Fruit fly (Drosophila melanogaster) whole organism, embryonic: ENCODE results near the gene CG31627.
A peak's percentile ranks its signal among the peaks of the same experiment; 100 is the strongest.

Experiments used
- CG10267 ChIP-seq: fragments of 200-800 bp; sonication (Bioruptor generic); optimal IDR thresholded peaks from 2 replicates; lab custom pipeline; 2018; ENCODE audit warnings: missing biosample characterization, mild to moderate bottlenecking, missing genetic modification characterization, moderate library complexity
- CG10431 ChIP-seq: fragments of 200-800 bp; sonication (Bioruptor generic); optimal IDR thresholded peaks from 3 replicates; lab custom pipeline; 2018; ENCODE audit warnings: missing biosample characterization, mild to moderate bottlenecking, missing genetic modification characterization
- CG11723 ChIP-seq: fragments of 200-800 bp; sonication (Bioruptor generic); optimal IDR thresholded peaks from 2 replicates; lab custom pipeline; 2017; ENCODE audit warnings: missing biosample characterization, mild to moderate bottlenecking, missing genetic modification characterization
- CG12104 ChIP-seq: fragments of 200-800 bp; sonication (Bioruptor generic); optimal IDR thresholded peaks from 3 replicates; lab custom pipeline; 2016; ENCODE audit warnings: missing biosample characterization, missing genetic modification characterization
- CG15011 ChIP-seq: fragments of 200-800 bp; sonication (Bioruptor generic); optimal IDR thresholded peaks from 3 replicates; lab custom pipeline; 2018; ENCODE audit warnings: missing biosample characterization, mild to moderate bottlenecking, missing genetic modification characterization
- CG1529 ChIP-seq: fragments of 200-800 bp; sonication (Bioruptor generic); optimal IDR thresholded peaks from 3 replicates; lab custom pipeline; 2018; ENCODE audit warnings: missing biosample characterization, missing genetic modification characterization
- CG15479 ChIP-seq: fragments of 200-800 bp; sonication (Bioruptor generic); optimal IDR thresholded peaks from 3 replicates; lab custom pipeline; 2019; ENCODE audit warnings: missing biosample characterization, mild to moderate bottlenecking, missing genetic modification characterization, moderate library complexity
- CG15601 ChIP-seq: fragments of 200-800 bp; sonication (Bioruptor generic); optimal IDR thresholded peaks from 3 replicates; lab custom pipeline; 2019; ENCODE audit warnings: missing biosample characterization, mild to moderate bottlenecking, missing genetic modification characterization, moderate library complexity
- CG16813 ChIP-seq: fragments of 200-800 bp; sonication (Bioruptor generic); IDR thresholded peaks from 3 replicates; pipeline ENCODE4 v1.3.6; 2022; ENCODE audit warnings: missing biosample characterization, missing genetic modification characterization; ENCODE audit not compliant: partially characterized antibody
- CG17612 ChIP-seq: fragments of 200-800 bp; sonication (Bioruptor generic); IDR thresholded peaks from 2 replicates; pipeline ENCODE4 v1.3.6; 2022; ENCODE audit warnings: missing biosample characterization, missing genetic modification characterization
- CG17912 ChIP-seq: fragments of 200-800 bp; sonication (Bioruptor generic); optimal IDR thresholded peaks from 2 replicates; lab custom pipeline; 2018; ENCODE audit warnings: missing biosample characterization, mild to moderate bottlenecking, missing genetic modification characterization
- CG18619 ChIP-seq: fragments of 200-800 bp; sonication (Bioruptor generic); optimal IDR thresholded peaks from 3 replicates; lab custom pipeline; 2017; ENCODE audit warnings: missing biosample characterization, mild to moderate bottlenecking, missing genetic modification characterization
- CG2116 ChIP-seq: fragments of 200-800 bp; sonication (Bioruptor generic); optimal IDR thresholded peaks from 3 replicates; lab custom pipeline; 2018; ENCODE audit warnings: missing biosample characterization, mild to moderate bottlenecking, missing genetic modification characterization
- CG2202 ChIP-seq: fragments of 200-800 bp; sonication (Bioruptor generic); optimal IDR thresholded peaks from 2 replicates; lab custom pipeline; 2018; ENCODE audit warnings: missing biosample characterization, mild to moderate bottlenecking, missing genetic modification characterization
- CG2712 ChIP-seq: fragments of 200-800 bp; optimal IDR thresholded peaks from 3 replicates; lab custom pipeline; 2019; ENCODE audit warnings: missing biosample characterization, mild to moderate bottlenecking, missing genetic modification characterization, moderate library complexity
- CG30403 ChIP-seq: fragments of 200-800 bp; sonication (Bioruptor generic); optimal IDR thresholded peaks from 3 replicates; lab custom pipeline; 2016; ENCODE audit warnings: missing biosample characterization, missing genetic modification characterization
- CG30431 ChIP-seq: fragments of 200-800 bp; sonication (Bioruptor generic); optimal IDR thresholded peaks from 2 replicates; lab custom pipeline; 2017; ENCODE audit warnings: missing biosample characterization, missing genetic modification characterization
- CG3163 ChIP-seq: fragments of 200-800 bp; sonication (Bioruptor generic); optimal IDR thresholded peaks from 3 replicates; lab custom pipeline; 2016; ENCODE audit warnings: missing biosample characterization, missing genetic modification characterization
- CG4360 ChIP-seq: fragments of 200-800 bp; sonication (Bioruptor generic); IDR thresholded peaks from 2 replicates; pipeline ENCODE4 v1.3.6; 2022; ENCODE audit warnings: missing biosample characterization, missing genetic modification characterization
- CG4617 ChIP-seq: fragments of 200-800 bp; sonication (Bioruptor generic); optimal IDR thresholded peaks from 3 replicates; lab custom pipeline; 2016; ENCODE audit warnings: missing biosample characterization, missing genetic modification characterization, borderline replicate concordance
- CG6654 ChIP-seq: fragments of 200-800 bp; sonication (Bioruptor generic); optimal IDR thresholded peaks from 2 replicates; lab custom pipeline; 2017; ENCODE audit warnings: missing biosample characterization, mild to moderate bottlenecking, missing genetic modification characterization
- CG6765 ChIP-seq: fragments of 200-800 bp; sonication (Bioruptor generic); optimal IDR thresholded peaks from 3 replicates; lab custom pipeline; 2017; ENCODE audit warnings: missing biosample characterization, mild to moderate bottlenecking, missing genetic modification characterization
- CG6791 ChIP-seq: fragments of 200-800 bp; sonication (Bioruptor generic); IDR thresholded peaks from 3 replicates; pipeline ENCODE4 v1.3.6; 2022; ENCODE audit warnings: missing biosample characterization, missing genetic modification characterization; ENCODE audit not compliant: partially characterized antibody
- CG6813 ChIP-seq: fragments of 200-800 bp; sonication (Bioruptor generic); optimal IDR thresholded peaks from 2 replicates; lab custom pipeline; 2017; ENCODE audit warnings: missing biosample characterization, missing genetic modification characterization, mild to moderate bottlenecking, moderate library complexity, missing genetic modification reagents
- CG7357 ChIP-seq: fragments of 200-800 bp; sonication (Bioruptor generic); IDR thresholded peaks from 3 replicates; pipeline ENCODE4 v1.3.6; 2022; ENCODE audit warnings: missing biosample characterization, missing genetic modification characterization
- CG7928 ChIP-seq: fragments of 200-800 bp; sonication (Bioruptor generic); optimal IDR thresholded peaks from 2 replicates; lab custom pipeline; 2017; ENCODE audit warnings: missing biosample characterization, mild to moderate bottlenecking, missing genetic modification characterization
- CHES-1-like ChIP-seq: fragments of 200-800 bp; sonication (Bioruptor generic); optimal IDR thresholded peaks from 2 replicates; lab custom pipeline; 2016; ENCODE audit warnings: missing biosample characterization, missing genetic modification characterization
- Camta ChIP-seq: fragments of 200-800 bp; sonication (Bioruptor generic); optimal IDR thresholded peaks from 2 replicates; lab custom pipeline; 2016; ENCODE audit warnings: missing biosample characterization, missing genetic modification characterization
- D19B ChIP-seq: fragments of 200-800 bp; sonication (Bioruptor generic); optimal IDR thresholded peaks from 2 replicates; lab custom pipeline; 2017; ENCODE audit warnings: missing biosample characterization, mild to moderate bottlenecking, missing genetic modification characterization
- Drgx ChIP-seq: fragments of 200-800 bp; sonication (Bioruptor generic); IDR thresholded peaks from 2 replicates; pipeline ENCODE4 v1.3.6; 2022; ENCODE audit warnings: missing biosample characterization, missing genetic modification characterization
- ERR ChIP-seq: fragments of 200-800 bp; sonication (Bioruptor generic); optimal IDR thresholded peaks from 2 replicates; lab custom pipeline; 2016; ENCODE audit warnings: missing biosample characterization, missing genetic modification characterization
- HLH54F ChIP-seq: fragments of 200-800 bp; sonication (Bioruptor generic); optimal IDR thresholded peaks from 3 replicates; lab custom pipeline; 2016; ENCODE audit warnings: missing biosample characterization, missing genetic modification characterization
- NC2β ChIP-seq: fragments of 200-800 bp; sonication (Bioruptor generic); optimal IDR thresholded peaks from 2 replicates; lab custom pipeline; 2016; ENCODE audit warnings: missing biosample characterization, missing genetic modification characterization
- Nf-YB ChIP-seq: fragments of 200-800 bp; sonication (Bioruptor generic); optimal IDR thresholded peaks from 3 replicates; lab custom pipeline; 2019; ENCODE audit warnings: missing biosample characterization, mild to moderate bottlenecking, missing genetic modification characterization, moderate library complexity
- Optix ChIP-seq: fragments of 200-800 bp; sonication (Bioruptor generic); IDR thresholded peaks from 3 replicates; pipeline ENCODE4 v1.3.6; 2022; ENCODE audit warnings: missing biosample characterization, missing genetic modification characterization
- Xrp1 ChIP-seq: fragments of 200-800 bp; sonication (Bioruptor generic); IDR thresholded peaks from 2 replicates; pipeline ENCODE4 v1.3.6; 2022; ENCODE audit warnings: missing biosample characterization, missing genetic modification characterization
- amos ChIP-seq: fragments of 200-800 bp; sonication (Bioruptor generic); IDR thresholded peaks from 2 replicates; pipeline ENCODE4 v1.3.6; 2022; ENCODE audit warnings: missing biosample characterization, missing genetic modification characterization; ENCODE audit not compliant: partially characterized antibody
- ap ChIP-seq: fragments of 200-800 bp; sonication (Bioruptor generic); IDR thresholded peaks from 2 replicates; pipeline ENCODE4 v1.3.6; 2022; ENCODE audit warnings: missing biosample characterization, missing genetic modification characterization
- ase ChIP-seq: fragments of 200-800 bp; sonication (Bioruptor generic); IDR thresholded peaks from 3 replicates; pipeline ENCODE4 v1.3.6; 2022; ENCODE audit warnings: missing biosample characterization, missing genetic modification characterization
- gcm2 ChIP-seq: fragments of 200-800 bp; sonication (Bioruptor generic); optimal IDR thresholded peaks from 2 replicates; lab custom pipeline; 2016; ENCODE audit warnings: missing biosample characterization, missing genetic modification characterization
- lilli ChIP-seq: fragments of 200-800 bp; sonication (Bioruptor generic); optimal IDR thresholded peaks from 3 replicates; lab custom pipeline; 2016; ENCODE audit warnings: missing biosample characterization, missing genetic modification characterization
- lola ChIP-seq, 3 experiments: fragments of >200 bp in 2 of 3; fragments of 200-800 bp in 1 of 3; sonication (Bioruptor generic) in 1 of 3; optimal IDR thresholded peaks; 2 replicates each; lab custom pipeline; 2017 to 2019; ENCODE audit warnings: missing biosample characterization in 3 of 3, missing genetic modification characterization in 3 of 3, mild to moderate bottlenecking in 1 of 3, moderate library complexity in 1 of 3
- pum ChIP-seq: fragments of 200-800 bp; sonication (Bioruptor generic); optimal IDR thresholded peaks from 2 replicates; lab custom pipeline; 2016; ENCODE audit warnings: missing biosample characterization, missing genetic modification characterization
- run ChIP-seq: fragments of 200-800 bp; sonication (Bioruptor generic); optimal IDR thresholded peaks from 3 replicates; lab custom pipeline; 2018; ENCODE audit warnings: missing biosample characterization, mild to moderate bottlenecking, missing genetic modification characterization
- sc ChIP-seq, 3 experiments: fragments of >200 bp in 2 of 3; fragments of 200-800 bp in 1 of 3; sonication (Bioruptor generic) in 1 of 3; optimal IDR thresholded peaks; 2 replicates in 2 of 3; 3 replicates in 1 of 3; lab custom pipeline; 2017; ENCODE audit warnings: mild to moderate bottlenecking in 1 of 3, missing biosample characterization in 1 of 3, missing genetic modification characterization in 1 of 3, missing genetic modification reagents in 1 of 3
- seq ChIP-seq: fragments of 200-800 bp; sonication (Bioruptor generic); IDR thresholded peaks from 2 replicates; pipeline ENCODE4 v1.3.6; 2022; ENCODE audit warnings: missing biosample characterization, missing genetic modification characterization
- shn ChIP-seq: fragments of 200-800 bp; sonication (Bioruptor generic); optimal IDR thresholded peaks from 3 replicates; lab custom pipeline; 2016; ENCODE audit warnings: missing biosample characterization, missing genetic modification characterization
- sqz ChIP-seq: fragments of 200-800 bp; sonication (Bioruptor generic); optimal IDR thresholded peaks from 3 replicates; lab custom pipeline; 2018; ENCODE audit warnings: missing biosample characterization, mild to moderate bottlenecking, missing genetic modification characterization
- vvl ChIP-seq: fragments of 200-800 bp; sonication (Bioruptor generic); IDR thresholded peaks from 2 replicates; pipeline ENCODE4 v1.3.6; 2022; ENCODE audit warnings: missing biosample characterization, missing genetic modification characterization
- z ChIP-seq: fragments of 200-800 bp; sonication (Bioruptor generic); IDR thresholded peaks from 3 replicates; pipeline ENCODE4 v1.3.6; 2022; ENCODE audit warnings: missing biosample characterization, missing genetic modification characterization

The CG31627 gene

DNA sequence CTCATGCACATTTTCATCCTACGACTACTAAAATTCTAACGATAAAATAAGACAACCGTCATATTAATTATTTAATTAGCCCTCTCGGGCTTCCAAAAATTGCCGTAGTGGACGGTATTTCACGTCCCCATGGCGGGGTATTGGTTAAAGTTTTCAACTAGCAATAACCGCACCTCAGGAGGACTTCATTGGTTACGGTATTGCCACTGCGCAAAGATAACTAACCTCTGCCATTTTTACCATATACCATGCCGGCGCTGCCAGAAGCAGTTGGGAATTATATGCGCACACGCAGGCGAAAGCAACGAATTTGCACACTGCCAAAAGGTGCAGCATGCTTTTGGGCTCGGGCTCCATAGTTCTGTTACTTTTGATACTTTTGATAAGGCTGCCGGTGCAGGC is 41.9 kb downstream of the CG31627 start (continued):
- no peak for TF ChIP-seq sqz
- no peak for TF ChIP-seq ap (GFP tag; lab: Robert Waterston, UW)
- TF ChIP-seq CG6765, result no peak
- TF ChIP-seq CG7357, result no peak
- TF ChIP-seq CG15479 (GFP tag; lab: Kevin White, UChicago), result peak; percentile 21
- peak; percentile 32; the same call in 1 of the 3 replicates for TF ChIP-seq CG16813 (GFP tag; lab: Robert Waterston, UW)
- 0 out of 3 replicates have a peak, but pooled peaks have one; percentile 15 for TF ChIP-seq Optix (GFP tag; lab: Robert Waterston, UW)
- TF ChIP-seq CG2116 (GFP tag; lab: Kevin White, UChicago), result no peak
- TF ChIP-seq CG17612, result no peak
- TF ChIP-seq Drgx, result no peak
- peak; percentile 56 for TF ChIP-seq NC2β (GFP tag; lab: Kevin White, UChicago)
- TF ChIP-seq CG4617 (GFP tag; lab: Kevin White, UChicago), result no peak
- no peak for TF ChIP-seq CG10267 (tag; lab: Kevin White, UChicago)
- TF ChIP-seq run, result no peak
- TF ChIP-seq seq (GFP tag; lab: Robert Waterston, UW), result no peak
- TF ChIP-seq ERR (GFP tag; lab: Kevin White, UChicago), result peak; percentile 24
- TF ChIP-seq CG12104 (GFP tag; lab: Kevin White, UChicago), result no peak
- peak; percentile 67; the same call in 2 of the 3 replicates for TF ChIP-seq CG6791 (GFP tag; lab: Robert Waterston, UW)
- TF ChIP-seq CG10431 (GFP tag; lab: Kevin White, UChicago), result peak; percentile 22
- TF ChIP-seq lilli (GFP tag; lab: Kevin White, UChicago), result peak; percentile 81
- TF ChIP-seq shn (GFP tag; lab: Kevin White, UChicago), result no peak
- no peak for TF ChIP-seq CG2202
- TF ChIP-seq CG15601 (tag; lab: Kevin White, UChicago), result peak; percentile 19
- peak in 1 of 3 experiments; percentile 3 for TF ChIP-seq lola (GFP tag; optimal IDR thresholded peaks at IDR 0.05; lab: Kevin White, UChicago)
- peak; percentile 11 for TF ChIP-seq CG30403 (GFP tag; lab: Kevin White, UChicago)
- TF ChIP-seq CG30431 (GFP tag; lab: Kevin White, UChicago), result no peak
- TF ChIP-seq gcm2, result no peak
- no peak for TF ChIP-seq CG15011 (GFP tag; lab: Kevin White, UChicago)
- no peak for TF ChIP-seq CG11723 (GFP tag; lab: Kevin White, UChicago)
- no peak for TF ChIP-seq CG18619 (GFP tag; lab: Kevin White, UChicago)
- TF ChIP-seq CG6813 (GFP tag; lab: Kevin White, UChicago), result no peak
- peak; percentile 13 for TF ChIP-seq pum (GFP tag; lab: Kevin White, UChicago)
- TF ChIP-seq CHES-1-like (GFP tag; lab: Kevin White, UChicago), result peak; percentile 40
- TF ChIP-seq amos (GFP tag; lab: Robert Waterston, UW), result peak; percentile 53; the same call in 1 of the 2 replicates
- TF ChIP-seq HLH54F (GFP tag; lab: Kevin White, UChicago), result peak; percentile 60
- TF ChIP-seq CG1529, result peak; percentile 31
- no peak for TF ChIP-seq CG6654 (GFP tag; lab: Kevin White, UChicago)
- TF ChIP-seq sc (optimal IDR thresholded peaks at IDR 0.05; lab: Kevin White, UChicago), result no peak
- TF ChIP-seq sc (GFP tag; optimal IDR thresholded peaks at IDR 0.05; lab: Kevin White, UChicago), result no peak
- TF ChIP-seq vvl (GFP tag; lab: Robert Waterston, UW), result peak; percentile 51; the same call in 1 of the 2 replicates
- TF ChIP-seq Xrp1 (GFP tag; lab: Robert Waterston, UW), result peak; percentile 52
- TF ChIP-seq CG7928 (GFP tag; lab: Kevin White, UChicago), result no peak
- TF ChIP-seq CG17912 (GFP tag; lab: Kevin White, UChicago), result no peak
- no peak for TF ChIP-seq Nf-YB (GFP tag; lab: Kevin White, UChicago)
- TF ChIP-seq D19B (GFP tag; lab: Kevin White, UChicago), result no peak
- TF ChIP-seq CG4360 (GFP tag; lab: Robert Waterston, UW), result no peak
- TF ChIP-seq CG3163 (GFP tag; lab: Kevin White, UChicago), result peak; percentile 9
- TF ChIP-seq z, result no peak
- TF ChIP-seq Camta (GFP tag; lab: Kevin White, UChicago), result peak; percentile 34
- TF ChIP-seq CG2712 (tag; lab: Kevin White, UChicago), result no peak
- no peak for TF ChIP-seq ase (GFP tag; lab: Robert Waterston, UW)
